Fruit fly (Drosophila melanogaster) whole organism, wandering third instar larva: ENCODE results near the gene PEK.
A peak's percentile ranks its signal among the peaks of the same experiment; 100 is the strongest.

Experiments used
- Abd-B ChIP-seq: fragments of >200 bp; optimal IDR thresholded peaks from 2 replicates; lab custom pipeline; 2017; ENCODE audit warnings: missing biosample characterization, missing genetic modification characterization
- CG32264 ChIP-seq: fragments of 200-800 bp; sonication (Bioruptor generic); optimal IDR thresholded peaks from 2 replicates; lab custom pipeline; 2016; ENCODE audit warnings: missing biosample characterization, missing genetic modification characterization
- CG9705 ChIP-seq: fragments of 200-800 bp; sonication (Bioruptor generic); optimal IDR thresholded peaks from 2 replicates; lab custom pipeline; 2018; ENCODE audit warnings: missing biosample characterization, mild to moderate bottlenecking, missing genetic modification characterization
- CrebA ChIP-seq: fragments of 200-800 bp; sonication (Bioruptor generic); optimal IDR thresholded peaks from 2 replicates; lab custom pipeline; 2016; ENCODE audit warnings: missing biosample characterization, mild to moderate bottlenecking, missing genetic modification characterization, borderline replicate concordance
- Dfd ChIP-seq: fragments of >200 bp; optimal IDR thresholded peaks from 2 replicates; lab custom pipeline; 2017; ENCODE audit warnings: missing biosample characterization, missing genetic modification characterization
- Dif ChIP-seq: fragments of 200-275, 200-300 bp; sonication (Bioruptor generic); optimal IDR thresholded peaks from 2 replicates; lab custom pipeline; 2018; ENCODE audit warnings: missing biosample characterization, missing genetic modification characterization; ENCODE audit not compliant: partially characterized antibody
- GATAd ChIP-seq: sonication (Bioruptor generic); optimal IDR thresholded peaks from 2 replicates; lab custom pipeline; 2016; ENCODE audit warnings: missing biosample characterization, missing genetic modification characterization
- HLH106 ChIP-seq: fragments of 200-800 bp; optimal IDR thresholded peaks from 3 replicates; lab custom pipeline; 2019; ENCODE audit warnings: missing biosample characterization, mild to moderate bottlenecking, missing genetic modification characterization, moderate library complexity
- Hnf4 ChIP-seq: fragments of 200-800 bp; sonication (Bioruptor generic); optimal IDR thresholded peaks from 2 replicates; lab custom pipeline; 2016; ENCODE audit warnings: missing biosample characterization, mild to moderate bottlenecking, missing genetic modification characterization
- Hr78 ChIP-seq: fragments of >200 bp; optimal IDR thresholded peaks from 2 replicates; lab custom pipeline; 2017; ENCODE audit warnings: missing biosample characterization, missing genetic modification characterization
- Hr83 ChIP-seq: fragments of 200-300 bp; sonication (Bioruptor generic); optimal IDR thresholded peaks from 2 replicates; lab custom pipeline; 2016; ENCODE audit warnings: missing biosample characterization, mild to moderate bottlenecking, missing genetic modification characterization, moderate library complexity; ENCODE audit not compliant: poor library complexity, severe bottlenecking
- Jra ChIP-seq: sonication (Bioruptor generic); optimal IDR thresholded peaks from 2 replicates; lab custom pipeline; 2016; ENCODE audit warnings: missing biosample characterization, missing genetic modification characterization
- Mio ChIP-seq: sonication (Bioruptor generic); optimal IDR thresholded peaks from 2 replicates; lab custom pipeline; 2016; ENCODE audit warnings: missing biosample characterization, missing genetic modification characterization
- Myc ChIP-seq: fragments of >200 bp; optimal IDR thresholded peaks from 2 replicates; lab custom pipeline; 2017
- N ChIP-seq: fragments of >200 bp; optimal IDR thresholded peaks from 2 replicates; lab custom pipeline; 2018; ENCODE audit warnings: missing biosample characterization, missing external identifiers, missing genetic modification characterization
- OdsH ChIP-seq: fragments of 200-800 bp; sonication (Bioruptor generic); optimal IDR thresholded peaks from 2 replicates; lab custom pipeline; 2016; ENCODE audit warnings: missing biosample characterization, mild to moderate bottlenecking, missing genetic modification characterization
- Rel ChIP-seq, 2 experiments: fragments of 200-800 bp; sonication (Bioruptor generic) in 1 of 2; optimal IDR thresholded peaks; 2 replicates in 1 of 2; 3 replicates in 1 of 2; lab custom pipeline; 2016 to 2019; ENCODE audit warnings: mild to moderate bottlenecking in 2 of 2, missing biosample characterization in 2 of 2, missing genetic modification characterization in 2 of 2, moderate library complexity in 1 of 2
- Sp1 ChIP-seq: fragments of 200-800 bp; sonication (Bioruptor generic); optimal IDR thresholded peaks from 3 replicates; lab custom pipeline; 2019; ENCODE audit warnings: missing biosample characterization, mild to moderate bottlenecking, missing genetic modification characterization, moderate library complexity
- Vsx2 ChIP-seq: fragments of 200-300, 225-300 bp; sonication (Bioruptor generic); optimal IDR thresholded peaks from 2 replicates; lab custom pipeline; 2018; ENCODE audit warnings: missing biosample characterization, missing genetic modification characterization; ENCODE audit not compliant: partially characterized antibody
- br ChIP-seq: fragments of 200-800 bp; sonication (Bioruptor generic); optimal IDR thresholded peaks from 2 replicates; lab custom pipeline; 2016; ENCODE audit warnings: missing biosample characterization, missing genetic modification characterization
- brk ChIP-seq: fragments of 200-800 bp; sonication (Bioruptor generic); optimal IDR thresholded peaks from 2 replicates; lab custom pipeline; 2016; ENCODE audit warnings: missing biosample characterization, mild to moderate bottlenecking, missing genetic modification characterization
- dl ChIP-seq, 2 experiments: fragments of 175-275, 200-275 bp in 1 of 2; fragments of 200-275 bp in 1 of 2; sonication (Bioruptor generic); optimal IDR thresholded peaks; lab custom pipeline; 2018; ENCODE audit warnings: mild to moderate bottlenecking in 2 of 2, missing biosample characterization in 2 of 2, missing genetic modification characterization in 2 of 2, moderate library complexity in 2 of 2; ENCODE audit not compliant: partially characterized antibody in 2 of 2, insufficient read depth in 1 of 2
- dmrt93B ChIP-seq: fragments of 200-800 bp; sonication (Bioruptor generic); optimal IDR thresholded peaks from 2 replicates; lab custom pipeline; 2018; ENCODE audit warnings: missing biosample characterization, mild to moderate bottlenecking, missing genetic modification characterization
- dsf ChIP-seq: sonication (Bioruptor generic); optimal IDR thresholded peaks from 2 replicates; lab custom pipeline; 2016; ENCODE audit warnings: missing biosample characterization, missing genetic modification characterization, borderline replicate concordance
- ey ChIP-seq: fragments of 200-800 bp; sonication (Bioruptor generic); optimal IDR thresholded peaks from 2 replicates; lab custom pipeline; 2016; ENCODE audit warnings: missing biosample characterization, missing genetic modification characterization
- foxo ChIP-seq, 2 experiments: fragments of 200-800 bp; sonication (Bioruptor generic); optimal IDR thresholded peaks; 2 replicates in 1 of 2; 3 replicates in 1 of 2; lab custom pipeline; 2016 to 2017; ENCODE audit warnings: missing biosample characterization in 2 of 2, missing genetic modification characterization in 2 of 2
- fru ChIP-seq: fragments of 200-800 bp; sonication (Bioruptor generic); optimal IDR thresholded peaks from 3 replicates; lab custom pipeline; 2016; ENCODE audit warnings: missing biosample characterization, mild to moderate bottlenecking, missing genetic modification characterization
- h ChIP-seq: fragments of 200-800 bp; sonication (Bioruptor generic); optimal IDR thresholded peaks from 3 replicates; lab custom pipeline; 2016; ENCODE audit warnings: missing biosample characterization, mild to moderate bottlenecking, missing genetic modification characterization
- jim ChIP-seq: fragments of 175-275, 200-325 bp; sonication (Bioruptor generic); optimal IDR thresholded peaks from 2 replicates; lab custom pipeline; 2016; ENCODE audit warnings: missing biosample characterization, mild to moderate bottlenecking, missing genetic modification characterization
- lola ChIP-seq: fragments of >200 bp; optimal IDR thresholded peaks from 2 replicates; lab custom pipeline; 2017; ENCODE audit warnings: missing biosample characterization, missing genetic modification characterization
- pan ChIP-seq: fragments of >200 bp; optimal IDR thresholded peaks from 2 replicates; lab custom pipeline; 2017
- psq ChIP-seq: fragments of 200-800 bp; sonication (Bioruptor generic); optimal IDR thresholded peaks from 3 replicates; lab custom pipeline; 2017; ENCODE audit warnings: missing biosample characterization, mild to moderate bottlenecking, missing genetic modification characterization, moderate library complexity
- rgr ChIP-seq: fragments of 200-800 bp; sonication (Bioruptor generic); optimal IDR thresholded peaks from 3 replicates; lab custom pipeline; 2016; ENCODE audit warnings: missing biosample characterization, mild to moderate bottlenecking, missing genetic modification characterization
- sage ChIP-seq: fragments of 200-800 bp; sonication (Bioruptor generic); optimal IDR thresholded peaks from 2 replicates; lab custom pipeline; 2016; ENCODE audit warnings: missing biosample characterization, mild to moderate bottlenecking, missing genetic modification characterization
- sv ChIP-seq: fragments of 200-800 bp; sonication (Bioruptor generic); optimal IDR thresholded peaks from 3 replicates; lab custom pipeline; 2016; ENCODE audit warnings: missing biosample characterization, missing genetic modification characterization
- tai ChIP-seq: sonication (Bioruptor generic); optimal IDR thresholded peaks from 2 replicates; lab custom pipeline; 2016; ENCODE audit warnings: missing biosample characterization, missing genetic modification characterization
- usp ChIP-seq: fragments of >200 bp; optimal IDR thresholded peaks from 2 replicates; lab custom pipeline; 2017; ENCODE audit warnings: missing biosample characterization, missing genetic modification characterization
- woc ChIP-seq: sonication (Bioruptor generic); optimal IDR thresholded peaks from 2 replicates; lab custom pipeline; 2016; ENCODE audit warnings: missing biosample characterization, mild to moderate bottlenecking, missing genetic modification characterization

The PEK gene

dm6 chr3R:5470586-5471283, 6.2 kb upstream of the PEK start, which contains the start of the genes mRpL44 and Snr1:
TSS of gene mRpL44 (minus strand) at chr3R:5470636.
TSS of gene Snr1 (plus strand) at chr3R:5470926.
- TF ChIP-seq woc (GFP tag; lab: Kevin White, UChicago) (peak; percentile 75), h (GFP tag; lab: Kevin White, UChicago) (no peak), Sp1 (GFP tag; lab: Kevin White, UChicago) (peak; percentile 73), Myc (peak; percentile 97), foxo (GFP tag; optimal IDR thresholded peaks at IDR 0.05; lab: Kevin White, UChicago) (peak in 1 of 2 experiments; percentile 58), psq (GFP tag; lab: Kevin White, UChicago) (peak; percentile 55), OdsH (GFP tag; lab: Kevin White, UChicago) (peak; percentile 48), HLH106 (tag; lab: Kevin White, UChicago) (peak; percentile 74), sv (GFP tag; lab: Kevin White, UChicago) (no peak), CG9705 (GFP tag; lab: Kevin White, UChicago) (peak; percentile 35)

dm6 chr3R:5467619-5468018, 3.1 kb upstream of the PEK start, which contains the start of gene POLDIP2:
TSS of gene POLDIP2 (plus strand) at chr3R:5467778.
- TF ChIP-seq CG9705 (GFP tag; lab: Kevin White, UChicago) (no peak), pan (lab: Kevin White, UChicago) (no peak), br (GFP tag; lab: Kevin White, UChicago) (no peak), psq (GFP tag; lab: Kevin White, UChicago) (no peak), rgr (peak; percentile 8), woc (GFP tag; lab: Kevin White, UChicago) (no peak), h (GFP tag; lab: Kevin White, UChicago) (no peak), Rel (GFP tag; optimal IDR thresholded peaks at IDR 0.05; lab: Kevin White, UChicago) (no peak), Rel (tag; optimal IDR thresholded peaks at IDR 0.05; lab: Kevin White, UChicago) (peak; percentile 47), usp (GFP tag; lab: Kevin White, UChicago) (no peak), Myc (no peak), Abd-B (no peak), Hr83 (GFP tag; lab: Kevin White, UChicago) (peak; percentile 9), Dfd (GFP tag; lab: Kevin White, UChicago) (no peak), GATAd (GFP tag; lab: Kevin White, UChicago) (no peak), Sp1 (GFP tag; lab: Kevin White, UChicago) (no peak), foxo (GFP tag; optimal IDR thresholded peaks at IDR 0.05; lab: Kevin White, UChicago) (no peak)

dm6 chr3R:5466875-5467274, 2.3 kb upstream of the PEK start, which contains the start of gene RpL35A:
TSS of gene RpL35A (minus strand) at chr3R:5467101.
- TF ChIP-seq foxo (GFP tag; optimal IDR thresholded peaks at IDR 0.05; lab: Kevin White, UChicago) (peak; percentile 42 to 56), Myc (peak; percentile 30), dl (GFP tag; optimal IDR thresholded peaks at IDR 0.05; lab: Kevin White, UChicago; ENCODE audit: insufficient read depth in 1 of 2, partially characterized antibody in 2 of 2) (no peak), Hnf4 (GFP tag; lab: Kevin White, UChicago) (no peak), tai (no peak), fru (GFP tag; lab: Kevin White, UChicago) (peak; percentile 62), jim (GFP tag; lab: Kevin White, UChicago) (no peak), N (no peak), br (GFP tag; lab: Kevin White, UChicago) (peak; percentile 73), lola (no peak), sv (GFP tag; lab: Kevin White, UChicago) (no peak), Sp1 (GFP tag; lab: Kevin White, UChicago) (peak; percentile 86), Abd-B (no peak), Hr83 (GFP tag; lab: Kevin White, UChicago) (peak; percentile 84), psq (GFP tag; lab: Kevin White, UChicago) (no peak), Vsx2 (no peak), sage (no peak), CG32264 (peak; percentile 68), h (GFP tag; lab: Kevin White, UChicago) (peak; percentile 71), Dfd (GFP tag; lab: Kevin White, UChicago) (no peak), Rel (GFP tag; optimal IDR thresholded peaks at IDR 0.05; lab: Kevin White, UChicago) (no peak), Rel (tag; optimal IDR thresholded peaks at IDR 0.05; lab: Kevin White, UChicago) (peak; percentile 54), pan (lab: Kevin White, UChicago) (no peak), dmrt93B (peak; percentile 71), CG9705 (GFP tag; lab: Kevin White, UChicago) (peak; percentile 75), dsf (GFP tag; lab: Kevin White, UChicago) (no peak), usp (GFP tag; lab: Kevin White, UChicago) (no peak), HLH106 (tag; lab: Kevin White, UChicago) (peak; percentile 58), brk (GFP tag; lab: Kevin White, UChicago) (no peak), GATAd (GFP tag; lab: Kevin White, UChicago) (no peak), Mio (GFP tag; lab: Kevin White, UChicago) (no peak), woc (GFP tag; lab: Kevin White, UChicago) (peak; percentile 26), Dif (GFP tag; lab: Kevin White, UChicago) (no peak), Hr78 (GFP tag; lab: Kevin White, UChicago) (no peak), OdsH (GFP tag; lab: Kevin White, UChicago) (peak; percentile 4), rgr (peak; percentile 83), ey (GFP tag; lab: Kevin White, UChicago) (peak; percentile 16), CrebA (GFP tag; lab: Kevin White, UChicago) (no peak), Jra (GFP tag; lab: Kevin White, UChicago) (no peak)
